Fruit fly (Drosophila melanogaster): ENCODE results near the gene CG17376.

dm6 chr2L:6772655-6773054 is 28.0 kb downstream of the CG17376 start, which contains the start of gene LUBEL:
- TF ChIP-seq Sox15 (GFP tag; optimal IDR thresholded peaks at IDR 0.05) (no peak), Eip75B (GFP tag; optimal IDR thresholded peaks at IDR 0.05) (no peak), CG34406 (GFP tag; optimal IDR thresholded peaks at IDR 0.05) (no peak), Blimp-1 (GFP tag; optimal IDR thresholded peaks at IDR 0.05) (no peak), dac (GFP tag; optimal IDR thresholded peaks at IDR 0.05) (no peak), CG7368 (GFP tag; optimal IDR thresholded peaks at IDR 0.05) (no peak), Sox14 (GFP tag; optimal IDR thresholded peaks at IDR 0.05) (no peak)
